Fruit fly (Drosophila melanogaster) whole organism, embryonic: ENCODE data around the gene CG9171.
A peak's percentile ranks its signal among the peaks of the same experiment; 100 is the strongest.

Source experiments
- Bgb ChIP-seq: fragments of 200-800 bp; sonication (Bioruptor generic); IDR thresholded peaks from 2 replicates; pipeline ENCODE4 v1.3.6; 2022; ENCODE audit warnings: missing biosample characterization, missing genetic modification characterization; ENCODE audit not compliant: partially characterized antibody
- CG10959 ChIP-seq: fragments of 200-800 bp; sonication (Bioruptor generic); IDR thresholded peaks from 2 replicates; pipeline ENCODE4 v1.3.6; 2022; ENCODE audit warnings: missing biosample characterization, missing genetic modification characterization
- CG11504 ChIP-seq: fragments of 200-800 bp; sonication (Bioruptor generic); optimal IDR thresholded peaks from 3 replicates; lab custom pipeline; 2019; ENCODE audit warnings: missing biosample characterization, mild to moderate bottlenecking, missing genetic modification characterization, moderate library complexity
- CG12769 ChIP-seq: fragments of 200-800 bp; sonication (Bioruptor generic); optimal IDR thresholded peaks from 2 replicates; lab custom pipeline; 2019; ENCODE audit warnings: missing biosample characterization, mild to moderate bottlenecking, missing genetic modification characterization, moderate library complexity
- CG13287 ChIP-seq: fragments of 200-800 bp; sonication (Bioruptor generic); IDR thresholded peaks from 2 replicates; pipeline ENCODE4 v1.3.6; 2022; ENCODE audit warnings: missing biosample characterization, missing genetic modification characterization; ENCODE audit not compliant: partially characterized antibody
- CG14441 ChIP-seq: fragments of 200-800 bp; sonication (Bioruptor generic); IDR thresholded peaks from 2 replicates; pipeline ENCODE4 v1.3.6; 2022; ENCODE audit warnings: missing biosample characterization, missing genetic modification characterization
- CG15696 ChIP-seq: fragments of 200-800 bp; sonication (Bioruptor generic); optimal IDR thresholded peaks from 2 replicates; lab custom pipeline; 2019; ENCODE audit warnings: missing biosample characterization, mild to moderate bottlenecking, missing genetic modification characterization, moderate library complexity
- CG17359 ChIP-seq: fragments of 200-800 bp; sonication (Bioruptor generic); optimal IDR thresholded peaks from 3 replicates; lab custom pipeline; 2018; ENCODE audit warnings: missing biosample characterization, mild to moderate bottlenecking, missing genetic modification characterization, moderate library complexity
- CG17612 ChIP-seq: fragments of 200-800 bp; sonication (Bioruptor generic); IDR thresholded peaks from 2 replicates; pipeline ENCODE4 v1.3.6; 2022; ENCODE audit warnings: missing biosample characterization, missing genetic modification characterization
- CG2889 ChIP-seq: fragments of 200-800 bp; sonication (Bioruptor generic); IDR thresholded peaks from 3 replicates; pipeline ENCODE4 v1.3.6; 2022; ENCODE audit warnings: missing biosample characterization, missing genetic modification characterization
- CG32532 ChIP-seq: fragments of 200-800 bp; sonication (Bioruptor generic); IDR thresholded peaks from 2 replicates; pipeline ENCODE4 v1.3.6; 2022; ENCODE audit warnings: missing biosample characterization, missing genetic modification characterization
- CG3407 ChIP-seq: fragments of 200-800 bp; sonication (Bioruptor generic); optimal IDR thresholded peaks from 2 replicates; lab custom pipeline; 2018; ENCODE audit warnings: missing biosample characterization, mild to moderate bottlenecking, missing genetic modification characterization
- CG3847 ChIP-seq: fragments of 200-800 bp; sonication (Bioruptor generic); IDR thresholded peaks from 2 replicates; pipeline ENCODE4 v1.3.6; 2022; ENCODE audit warnings: missing biosample characterization, missing genetic modification characterization
- CG5180 ChIP-seq: fragments of 200-800 bp; sonication (Bioruptor generic); optimal IDR thresholded peaks from 3 replicates; lab custom pipeline; 2017; ENCODE audit warnings: missing biosample characterization, missing genetic modification characterization, mild to moderate bottlenecking, moderate library complexity, missing genetic modification reagents
- CG5953 ChIP-seq: fragments of 200-800 bp; sonication (Bioruptor generic); IDR thresholded peaks from 2 replicates; pipeline ENCODE4 v1.3.6; 2022; ENCODE audit warnings: missing biosample characterization, missing genetic modification characterization
- CG6175 ChIP-seq: fragments of 200-800 bp; sonication (Bioruptor generic); IDR thresholded peaks from 3 replicates; pipeline ENCODE4 v1.3.6; 2022; ENCODE audit warnings: missing biosample characterization, missing genetic modification characterization
- CG6683 ChIP-seq: fragments of 200-800 bp; sonication (Bioruptor generic); optimal IDR thresholded peaks from 2 replicates; lab custom pipeline; 2017; ENCODE audit warnings: missing biosample characterization, mild to moderate bottlenecking, missing genetic modification characterization, missing genetic modification reagents
- CG6813 ChIP-seq: fragments of 200-800 bp; sonication (Bioruptor generic); optimal IDR thresholded peaks from 2 replicates; lab custom pipeline; 2017; ENCODE audit warnings: missing biosample characterization, missing genetic modification characterization, mild to moderate bottlenecking, moderate library complexity, missing genetic modification reagents
- CG7786 ChIP-seq: fragments of 200-800 bp; sonication (Bioruptor generic); optimal IDR thresholded peaks from 2 replicates; lab custom pipeline; 2016; ENCODE audit warnings: missing biosample characterization, missing genetic modification characterization
- Deaf1 ChIP-seq: fragments of 200-800 bp; optimal IDR thresholded peaks from 3 replicates; lab custom pipeline; 2019; ENCODE audit warnings: missing biosample characterization, mild to moderate bottlenecking, missing genetic modification characterization, moderate library complexity
- Dip3 ChIP-seq: fragments of 200-800 bp; sonication (Bioruptor generic); optimal IDR thresholded peaks from 3 replicates; lab custom pipeline; 2016; ENCODE audit warnings: missing biosample characterization, missing genetic modification characterization
- Dll ChIP-seq: fragments of 200-800 bp; sonication (Bioruptor generic); IDR thresholded peaks from 4 replicates; pipeline ENCODE4 v1.3.6; 2022; ENCODE audit warnings: missing biosample characterization, missing genetic modification characterization; ENCODE audit not compliant: partially characterized antibody
- Drgx ChIP-seq: fragments of 200-800 bp; sonication (Bioruptor generic); IDR thresholded peaks from 2 replicates; pipeline ENCODE4 v1.3.6; 2022; ENCODE audit warnings: missing biosample characterization, missing genetic modification characterization
- HLH3B ChIP-seq: fragments of 200-800 bp; sonication (Bioruptor generic); IDR thresholded peaks from 2 replicates; pipeline ENCODE4 v1.3.6; 2022; ENCODE audit warnings: missing biosample characterization, missing genetic modification characterization
- Jarid2 ChIP-seq: fragments of 200-800 bp; sonication (Bioruptor generic); optimal IDR thresholded peaks from 3 replicates; lab custom pipeline; 2017; ENCODE audit warnings: mild to moderate bottlenecking, missing biosample characterization, missing genetic modification reagents, missing genetic modification characterization
- Med ChIP-seq: fragments of 200-800 bp; sonication (Bioruptor generic); peaks from one replicate; lab custom pipeline; 2016; ENCODE audit warnings: missing biosample characterization, missing genetic modification characterization, mild to moderate bottlenecking, inconsistent platforms, moderate library complexity
- Oli ChIP-seq: fragments of 200-800 bp; sonication (Bioruptor generic); optimal IDR thresholded peaks from 2 replicates; lab custom pipeline; 2018; ENCODE audit warnings: missing biosample characterization, mild to moderate bottlenecking, missing genetic modification characterization, moderate library complexity
- Ravus ChIP-seq: fragments of 200-800 bp; sonication (Bioruptor generic); IDR thresholded peaks from 2 replicates; pipeline ENCODE4 v1.3.6; 2022; ENCODE audit warnings: missing biosample characterization, missing genetic modification characterization
- Side ChIP-seq: fragments of 200-800 bp; sonication (Bioruptor generic); optimal IDR thresholded peaks from 2 replicates; lab custom pipeline; 2016; ENCODE audit warnings: missing biosample characterization, missing genetic modification characterization
- Sin3A ChIP-seq: fragments of >200 bp; optimal IDR thresholded peaks from 2 replicates; lab custom pipeline; 2018
- Six4 ChIP-seq: fragments of 200-800 bp; sonication (Bioruptor generic); optimal IDR thresholded peaks from 2 replicates; lab custom pipeline; 2016; ENCODE audit warnings: missing biosample characterization, missing genetic modification characterization
- ab ChIP-seq: fragments of 200-800 bp; sonication (Bioruptor generic); optimal IDR thresholded peaks from 2 replicates; lab custom pipeline; 2016; ENCODE audit warnings: missing biosample characterization, missing genetic modification characterization
- bigmax ChIP-seq: fragments of 200-800 bp; sonication (Bioruptor generic); optimal IDR thresholded peaks from 2 replicates; lab custom pipeline; 2018; ENCODE audit warnings: missing biosample characterization, mild to moderate bottlenecking, missing genetic modification characterization
- cas ChIP-seq: fragments of 200-800 bp; sonication (Bioruptor generic); IDR thresholded peaks from 2 replicates; pipeline ENCODE4 v1.3.6; 2022; ENCODE audit warnings: missing biosample characterization, missing genetic modification characterization
- cwo ChIP-seq: fragments of 200-800 bp; sonication (Bioruptor generic); optimal IDR thresholded peaks from 3 replicates; lab custom pipeline; 2017; ENCODE audit warnings: missing biosample characterization, missing genetic modification characterization, mild to moderate bottlenecking, moderate library complexity, missing genetic modification reagents
- dan ChIP-seq: fragments of 200-800 bp; sonication (Bioruptor generic); IDR thresholded peaks from 2 replicates; pipeline ENCODE4 v1.3.6; 2022; ENCODE audit warnings: missing biosample characterization, missing genetic modification characterization
- dimm ChIP-seq: fragments of 200-800 bp; sonication (Bioruptor generic); IDR thresholded peaks from 2 replicates; pipeline ENCODE4 v1.3.6; 2022; ENCODE audit warnings: missing biosample characterization, missing genetic modification characterization
- hb ChIP-seq: fragments of 200-800 bp; sonication (Bioruptor generic); IDR thresholded peaks from 3 replicates; pipeline ENCODE4 v1.3.6; 2022; ENCODE audit warnings: missing biosample characterization, missing genetic modification characterization; ENCODE audit not compliant: partially characterized antibody
- slou ChIP-seq: fragments of 200-800 bp; sonication (Bioruptor generic); optimal IDR thresholded peaks from 3 replicates; lab custom pipeline; 2016; ENCODE audit warnings: missing biosample characterization, missing genetic modification characterization
- sna ChIP-seq: fragments of 200-800 bp; sonication (Bioruptor generic); IDR thresholded peaks from 2 replicates; pipeline ENCODE4 v1.3.6; 2022; ENCODE audit warnings: missing biosample characterization, missing genetic modification characterization; ENCODE audit not compliant: partially characterized antibody
- sqz ChIP-seq: fragments of 200-800 bp; sonication (Bioruptor generic); optimal IDR thresholded peaks from 3 replicates; lab custom pipeline; 2018; ENCODE audit warnings: missing biosample characterization, mild to moderate bottlenecking, missing genetic modification characterization
- tgo ChIP-seq: fragments of 200-800 bp; sonication (Bioruptor generic); IDR thresholded peaks from 3 replicates; pipeline ENCODE4 v1.3.6; 2022; ENCODE audit warnings: missing biosample characterization, missing genetic modification characterization
- toy ChIP-seq: fragments of 200-800 bp; sonication (Bioruptor generic); IDR thresholded peaks from 2 replicates; pipeline ENCODE4 v1.3.6; 2022; ENCODE audit warnings: missing biosample characterization, missing genetic modification characterization
- vvl ChIP-seq: fragments of 200-800 bp; sonication (Bioruptor generic); IDR thresholded peaks from 2 replicates; pipeline ENCODE4 v1.3.6; 2022; ENCODE audit warnings: missing biosample characterization, missing genetic modification characterization
- zen ChIP-seq: fragments of 200-800 bp; sonication (Bioruptor generic); optimal IDR thresholded peaks from 3 replicates; lab custom pipeline; 2018; ENCODE audit warnings: missing biosample characterization, mild to moderate bottlenecking, missing genetic modification characterization, moderate library complexity

Gene CG9171

dm6 chr2L:5740740-5741139 lies 59.3 kb downstream of the CG9171 start (continued):
- TF ChIP-seq vvl (0 out of 2 replicates have a peak, but pooled peaks have one; percentile 28), ab (GFP tag; lab: Kevin White, UChicago) (no peak), cas (no peak), Dll (GFP tag; lab: Robert Waterston, UW) (no peak), CG13287 (GFP tag; lab: Robert Waterston, UW) (peak; percentile 12; the same call in 1 of the 2 replicates), tgo (GFP tag; lab: Robert Waterston, UW) (no peak), Ravus (no peak), CG6175 (GFP tag; lab: Robert Waterston, UW) (peak; percentile 43; the same call in 1 of the 3 replicates), cwo (GFP tag; lab: Kevin White, UChicago) (no peak), CG6813 (GFP tag; lab: Kevin White, UChicago) (no peak), slou (GFP tag; lab: Kevin White, UChicago) (no peak), CG11504 (tag; lab: Kevin White, UChicago) (peak; percentile 9), CG3847 (GFP tag; lab: Robert Waterston, UW) (no peak), Med (peak; percentile 9), CG5180 (GFP tag; lab: Kevin White, UChicago) (no peak), CG14441 (GFP tag; lab: Robert Waterston, UW) (no peak), sna (no peak), Dip3 (no peak), Jarid2 (GFP tag; lab: Kevin White, UChicago) (peak; percentile 9), CG32532 (GFP tag; lab: Robert Waterston, UW) (peak; percentile 40; the same call in 1 of the 2 replicates), Oli (no peak), Sin3A (lab: Kevin White, UChicago) (no peak), CG5953 (GFP tag; lab: Robert Waterston, UW) (0 out of 2 replicates have a peak, but pooled peaks have one; percentile 7), Bgb (GFP tag; lab: Robert Waterston, UW) (no peak), zen (no peak), CG7786 (GFP tag; lab: Kevin White, UChicago) (no peak), dimm (no peak), toy (GFP tag; lab: Robert Waterston, UW) (no peak), Side (no peak), bigmax (GFP tag; lab: Kevin White, UChicago) (no peak), CG17359 (tag; lab: Kevin White, UChicago) (no peak), CG6683 (GFP tag; lab: Kevin White, UChicago) (no peak), CG10959 (GFP tag; lab: Robert Waterston, UW) (no peak), CG17612 (GFP tag; lab: Robert Waterston, UW) (no peak), CG3407 (no peak), sqz (GFP tag; lab: Kevin White, UChicago) (peak; percentile 29), Six4 (no peak), HLH3B (GFP tag; lab: Robert Waterston, UW) (no peak), Deaf1 (tag; lab: Kevin White, UChicago) (no peak), CG15696 (tag; lab: Kevin White, UChicago) (no peak), Drgx (GFP tag; lab: Robert Waterston, UW) (peak; percentile 49; the same call in 1 of the 2 replicates), dan (no peak), hb (GFP tag; lab: Robert Waterston, UW) (0 out of 3 replicates have a peak, but pooled peaks have one; percentile 37), CG12769 (peak; percentile 23), CG2889 (no peak)
